Fruit fly (Drosophila melanogaster) whole organism, wandering third instar larva: ENCODE data around the gene Cht6.

Experiments
- HLH106 ChIP-seq: fragments of 200-800 bp; optimal IDR thresholded peaks from 3 replicates; lab custom pipeline; 2019; ENCODE audit warnings: missing biosample characterization, mild to moderate bottlenecking, missing genetic modification characterization, moderate library complexity
- Hr78 ChIP-seq: fragments of >200 bp; optimal IDR thresholded peaks from 2 replicates; lab custom pipeline; 2017; ENCODE audit warnings: missing biosample characterization, missing genetic modification characterization
- Hr83 ChIP-seq: fragments of 200-300 bp; sonication (Bioruptor generic); optimal IDR thresholded peaks from 2 replicates; lab custom pipeline; 2016; ENCODE audit warnings: missing biosample characterization, mild to moderate bottlenecking, missing genetic modification characterization, moderate library complexity; ENCODE audit not compliant: poor library complexity, severe bottlenecking
- Jra ChIP-seq: sonication (Bioruptor generic); optimal IDR thresholded peaks from 2 replicates; lab custom pipeline; 2016; ENCODE audit warnings: missing biosample characterization, missing genetic modification characterization
- Myc ChIP-seq: fragments of >200 bp; optimal IDR thresholded peaks from 2 replicates; lab custom pipeline; 2017
- Sp1 ChIP-seq: fragments of 200-800 bp; sonication (Bioruptor generic); optimal IDR thresholded peaks from 3 replicates; lab custom pipeline; 2019; ENCODE audit warnings: missing biosample characterization, mild to moderate bottlenecking, missing genetic modification characterization, moderate library complexity
- foxo ChIP-seq, 2 experiments: fragments of 200-800 bp; sonication (Bioruptor generic); optimal IDR thresholded peaks; 2 replicates in 1 of 2; 3 replicates in 1 of 2; lab custom pipeline; 2016 to 2017; ENCODE audit warnings: missing biosample characterization in 2 of 2, missing genetic modification characterization in 2 of 2
- h ChIP-seq: fragments of 200-800 bp; sonication (Bioruptor generic); optimal IDR thresholded peaks from 3 replicates; lab custom pipeline; 2016; ENCODE audit warnings: missing biosample characterization, mild to moderate bottlenecking, missing genetic modification characterization
- jim ChIP-seq: fragments of 175-275, 200-325 bp; sonication (Bioruptor generic); optimal IDR thresholded peaks from 2 replicates; lab custom pipeline; 2016; ENCODE audit warnings: missing biosample characterization, mild to moderate bottlenecking, missing genetic modification characterization
- psq ChIP-seq: fragments of 200-800 bp; sonication (Bioruptor generic); optimal IDR thresholded peaks from 3 replicates; lab custom pipeline; 2017; ENCODE audit warnings: missing biosample characterization, mild to moderate bottlenecking, missing genetic modification characterization, moderate library complexity
- tai ChIP-seq: sonication (Bioruptor generic); optimal IDR thresholded peaks from 2 replicates; lab custom pipeline; 2016; ENCODE audit warnings: missing biosample characterization, missing genetic modification characterization
- usp ChIP-seq: fragments of >200 bp; optimal IDR thresholded peaks from 2 replicates; lab custom pipeline; 2017; ENCODE audit warnings: missing biosample characterization, missing genetic modification characterization
- woc ChIP-seq: sonication (Bioruptor generic); optimal IDR thresholded peaks from 2 replicates; lab custom pipeline; 2016; ENCODE audit warnings: missing biosample characterization, mild to moderate bottlenecking, missing genetic modification characterization

DNA sequence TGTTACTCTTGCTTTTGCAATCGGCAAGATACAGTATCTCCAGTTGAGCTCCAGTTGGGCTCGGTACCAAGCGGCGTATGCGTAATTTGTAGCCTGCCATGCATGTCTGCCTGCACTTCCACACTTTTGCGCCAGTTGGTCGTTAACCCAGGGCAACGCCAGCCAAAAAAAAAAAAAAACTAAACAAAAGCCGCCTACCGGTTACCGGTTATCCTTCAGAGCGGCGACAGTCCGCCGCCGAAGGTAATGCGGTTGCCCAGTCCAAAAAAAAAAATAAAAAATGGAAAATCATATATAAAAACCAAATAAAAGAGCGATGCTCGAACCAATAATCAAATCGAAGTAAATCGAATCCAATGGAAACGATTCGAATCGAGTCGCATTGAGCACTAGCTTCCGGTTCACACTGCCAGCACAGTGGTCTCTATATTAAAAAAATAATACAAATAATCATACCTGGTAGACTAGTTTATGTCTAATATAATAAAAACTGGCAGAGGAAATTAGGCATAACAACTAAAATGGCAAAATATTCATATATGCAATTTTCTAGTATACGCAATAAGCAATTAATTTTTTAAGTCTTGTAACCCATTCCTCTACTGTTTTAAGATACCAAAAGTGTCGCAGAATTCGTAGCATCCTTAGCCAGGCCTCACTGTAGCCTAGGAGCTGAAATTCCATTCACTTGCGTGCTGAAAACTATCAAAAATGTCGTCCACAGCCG, 29.1 kb upstream of the Cht6 start:
- TF ChIP-seq Hr78 (GFP tag; lab: Kevin White, UChicago) (no peak), Sp1 (GFP tag; lab: Kevin White, UChicago) (no peak), h (GFP tag; lab: Kevin White, UChicago) (no peak), psq (GFP tag; lab: Kevin White, UChicago) (no peak), Hr83 (GFP tag; lab: Kevin White, UChicago) (no peak), tai (no peak), HLH106 (tag; lab: Kevin White, UChicago) (no peak), woc (GFP tag; lab: Kevin White, UChicago) (no peak), usp (GFP tag; lab: Kevin White, UChicago) (no peak), jim (GFP tag; lab: Kevin White, UChicago) (no peak), Myc (lab: Kevin White, UChicago) (no peak), Jra (no peak), foxo (GFP tag; optimal IDR thresholded peaks at IDR 0.05; lab: Kevin White, UChicago) (no peak)
